Worm (Caenorhabditis elegans) whole organism, late embryonic: ENCODE results near the gene fbxb-26.

Experiments
- Y22D7AL.16 ChIP-seq: sonication (generic microtip); optimal IDR thresholded peaks from 2 replicates; lab custom pipeline; 2016; ENCODE audit warnings: missing genetic modification characterization, missing compliant biosample characterization
- ceh-31 ChIP-seq: sonication (generic microtip); optimal IDR thresholded peaks from 2 replicates; lab custom pipeline; 2016; ENCODE audit warnings: missing genetic modification characterization, missing compliant biosample characterization
- ceh-9 ChIP-seq: sonication (generic microtip); optimal IDR thresholded peaks from 2 replicates; lab custom pipeline; 2016; ENCODE audit warnings: mild to moderate bottlenecking, missing genetic modification characterization, inconsistent platforms, missing compliant biosample characterization
- dve-1 ChIP-seq: sonication (generic microtip); optimal IDR thresholded peaks from 2 replicates; lab custom pipeline; 2017; ENCODE audit warnings: antibody characterized with exemption, mild to moderate bottlenecking, missing genetic modification characterization, missing compliant biosample characterization
- fkh-6 ChIP-seq: sonication (generic microtip); optimal IDR thresholded peaks from 2 replicates; lab custom pipeline; 2016; ENCODE audit warnings: missing genetic modification characterization, missing compliant biosample characterization
- lin-11 ChIP-seq: fragments of 200-800 bp; sonication (Bioruptor generic); optimal IDR thresholded peaks from 2 replicates; lab custom pipeline; 2018; ENCODE audit warnings: mild to moderate bottlenecking, missing genetic modification characterization, missing compliant biosample characterization
- mec-3 ChIP-seq: sonication (generic microtip); optimal IDR thresholded peaks from 2 replicates; lab custom pipeline; 2016; ENCODE audit warnings: borderline replicate concordance, missing genetic modification characterization, missing compliant biosample characterization
- nhr-11 ChIP-seq: fragments of 150-350 bp; optimal IDR thresholded peaks from 2 replicates; lab custom pipeline; 2014; ENCODE audit warnings: missing biosample characterization, missing genetic modification characterization
- nhr-232 ChIP-seq: sonication (generic microtip); optimal IDR thresholded peaks from 2 replicates; lab custom pipeline; 2016; ENCODE audit warnings: missing genetic modification characterization, missing compliant biosample characterization

DNA sequence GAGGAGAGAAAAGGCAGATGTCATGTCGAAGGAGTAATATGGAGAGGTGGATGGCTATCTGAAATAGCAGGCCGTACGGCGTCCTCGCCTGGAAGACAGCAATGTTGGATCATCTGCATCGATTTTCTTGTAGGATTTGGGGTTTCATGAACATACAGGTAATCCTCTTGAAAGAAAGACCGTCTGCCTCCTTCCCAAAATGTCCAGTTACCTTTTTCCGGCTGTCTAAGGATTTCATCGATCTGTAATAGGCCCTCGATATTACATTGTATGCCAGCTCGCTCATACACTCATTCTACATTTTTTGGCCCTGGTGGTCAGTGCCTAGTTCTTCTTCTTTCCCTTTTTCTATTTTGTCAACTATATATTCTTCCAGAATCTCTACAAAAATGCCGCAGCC, 40.1 kb downstream of the fbxb-26 start, which contains the start of the genes fbxb-5 and btb-8:
- TF ChIP-seq ceh-31, result no peak
- TF ChIP-seq lin-11 (tag; lab: Kevin White, UChicago), result no peak
- no peak for TF ChIP-seq dve-1
- TF ChIP-seq ceh-9 (tag; lab: Kevin White, UChicago), result no peak
- TF ChIP-seq nhr-11 (tag; lab: Kevin White, UChicago), result no peak
- TF ChIP-seq fkh-6 (tag; lab: Kevin White, UChicago), result no peak
- TF ChIP-seq mec-3 (tag; lab: Kevin White, UChicago), result no peak
- no peak for TF ChIP-seq nhr-232 (tag; lab: Kevin White, UChicago)
- TF ChIP-seq Y22D7AL.16 (tag; lab: Kevin White, UChicago), result no peak
